Fruit fly (Drosophila melanogaster) whole organism, embryonic: Measurements from ENCODE around the gene Snm1.
A peak's percentile ranks its signal among the peaks of the same experiment; 100 is the strongest.

Experiments
- Antp ChIP-seq: fragments of 200-800 bp; sonication (Bioruptor generic); optimal IDR thresholded peaks from 3 replicates; lab custom pipeline; 2016; ENCODE audit warnings: missing biosample characterization, missing genetic modification characterization
- BEAF-32 ChIP-seq: fragments of 200-800 bp; sonication (Bioruptor generic); optimal IDR thresholded peaks from 3 replicates; lab custom pipeline; 2017; ENCODE audit warnings: missing biosample characterization, missing genetic modification characterization, mild to moderate bottlenecking, moderate library complexity, missing genetic modification reagents
- CG10321 ChIP-seq: fragments of 200-800 bp; sonication (Bioruptor generic); IDR thresholded peaks from 2 replicates; pipeline ENCODE4 v1.3.6; 2022; ENCODE audit warnings: missing biosample characterization, missing genetic modification characterization
- CG10543 ChIP-seq: fragments of 200-800 bp; sonication (Bioruptor generic); optimal IDR thresholded peaks from 3 replicates; lab custom pipeline; 2017; ENCODE audit warnings: missing biosample characterization, mild to moderate bottlenecking, missing genetic modification characterization, moderate library complexity
- CG11247 ChIP-seq: fragments of 200-800 bp; sonication (Bioruptor generic); IDR thresholded peaks from 2 replicates; pipeline ENCODE4 v1.3.6; 2022; ENCODE audit warnings: missing biosample characterization, missing genetic modification characterization
- CG11504 ChIP-seq: fragments of 200-800 bp; sonication (Bioruptor generic); optimal IDR thresholded peaks from 3 replicates; lab custom pipeline; 2019; ENCODE audit warnings: missing biosample characterization, mild to moderate bottlenecking, missing genetic modification characterization, moderate library complexity
- CG14050 ChIP-seq: fragments of 200-800 bp; sonication (Bioruptor generic); IDR thresholded peaks from 3 replicates; pipeline ENCODE4 v1.3.6; 2022; ENCODE audit warnings: missing biosample characterization, missing genetic modification characterization
- CG15269 ChIP-seq: fragments of 200-800 bp; sonication (Bioruptor generic); optimal IDR thresholded peaks from 2 replicates; lab custom pipeline; 2018; ENCODE audit warnings: missing biosample characterization, mild to moderate bottlenecking, missing genetic modification characterization, moderate library complexity
- CG1529 ChIP-seq: fragments of 200-800 bp; sonication (Bioruptor generic); optimal IDR thresholded peaks from 3 replicates; lab custom pipeline; 2018; ENCODE audit warnings: missing biosample characterization, missing genetic modification characterization
- CG16863 ChIP-seq: fragments of 200-800 bp; sonication (Bioruptor generic); optimal IDR thresholded peaks from 3 replicates; lab custom pipeline; 2016; ENCODE audit warnings: missing biosample characterization, missing genetic modification characterization
- CG17186 ChIP-seq: fragments of 200-800 bp; sonication (Bioruptor generic); optimal IDR thresholded peaks from 3 replicates; lab custom pipeline; 2017; ENCODE audit warnings: missing biosample characterization, missing genetic modification reagents, missing genetic modification characterization
- CG17568 ChIP-seq: fragments of 200-800 bp; sonication (Bioruptor generic); optimal IDR thresholded peaks from 2 replicates; lab custom pipeline; 2018; ENCODE audit warnings: missing biosample characterization, mild to moderate bottlenecking, missing genetic modification characterization, moderate library complexity
- CG17912 ChIP-seq: fragments of 200-800 bp; sonication (Bioruptor generic); optimal IDR thresholded peaks from 2 replicates; lab custom pipeline; 2018; ENCODE audit warnings: missing biosample characterization, mild to moderate bottlenecking, missing genetic modification characterization
- CG1792 ChIP-seq: fragments of 200-800 bp; sonication (Bioruptor generic); optimal IDR thresholded peaks from 2 replicates; lab custom pipeline; 2016; ENCODE audit warnings: missing biosample characterization, missing genetic modification characterization
- CG2199 ChIP-seq: fragments of 200-800 bp; sonication (Bioruptor generic); IDR thresholded peaks from 3 replicates; pipeline ENCODE4 v1.3.6; 2022; ENCODE audit warnings: missing biosample characterization, missing genetic modification characterization
- CG2678 ChIP-seq: fragments of 200-800 bp; sonication (Bioruptor generic); optimal IDR thresholded peaks from 3 replicates; lab custom pipeline; 2019; ENCODE audit warnings: missing biosample characterization, mild to moderate bottlenecking, missing genetic modification characterization, moderate library complexity
- CG30431 ChIP-seq: fragments of 200-800 bp; sonication (Bioruptor generic); optimal IDR thresholded peaks from 2 replicates; lab custom pipeline; 2017; ENCODE audit warnings: missing biosample characterization, missing genetic modification characterization
- CG4404 ChIP-seq: fragments of 200-800 bp; sonication (Bioruptor generic); IDR thresholded peaks from 2 replicates; pipeline ENCODE4 v1.3.6; 2022; ENCODE audit warnings: missing biosample characterization, missing genetic modification characterization
- CG4617 ChIP-seq: fragments of 200-800 bp; sonication (Bioruptor generic); optimal IDR thresholded peaks from 3 replicates; lab custom pipeline; 2016; ENCODE audit warnings: missing biosample characterization, missing genetic modification characterization, borderline replicate concordance
- CG4854 ChIP-seq: fragments of 200-800 bp; sonication (Bioruptor generic); optimal IDR thresholded peaks from 2 replicates; lab custom pipeline; 2016; ENCODE audit warnings: missing biosample characterization, missing genetic modification characterization, inconsistent platforms
- CG5953 ChIP-seq: fragments of 200-800 bp; sonication (Bioruptor generic); IDR thresholded peaks from 2 replicates; pipeline ENCODE4 v1.3.6; 2022; ENCODE audit warnings: missing biosample characterization, missing genetic modification characterization
- CG6791 ChIP-seq: fragments of 200-800 bp; sonication (Bioruptor generic); IDR thresholded peaks from 3 replicates; pipeline ENCODE4 v1.3.6; 2022; ENCODE audit warnings: missing biosample characterization, missing genetic modification characterization; ENCODE audit not compliant: partially characterized antibody
- CG6813 ChIP-seq: fragments of 200-800 bp; sonication (Bioruptor generic); optimal IDR thresholded peaks from 2 replicates; lab custom pipeline; 2017; ENCODE audit warnings: missing biosample characterization, missing genetic modification characterization, mild to moderate bottlenecking, moderate library complexity, missing genetic modification reagents
- CG7556 ChIP-seq: fragments of 200-800 bp; sonication (Bioruptor generic); optimal IDR thresholded peaks from 2 replicates; lab custom pipeline; 2017; ENCODE audit warnings: missing biosample characterization, mild to moderate bottlenecking, missing genetic modification characterization
- CG7786 ChIP-seq: fragments of 200-800 bp; sonication (Bioruptor generic); optimal IDR thresholded peaks from 2 replicates; lab custom pipeline; 2016; ENCODE audit warnings: missing biosample characterization, missing genetic modification characterization
- CG7987 ChIP-seq: fragments of 200-800 bp; sonication (Bioruptor generic); optimal IDR thresholded peaks from 2 replicates; lab custom pipeline; 2018; ENCODE audit warnings: missing biosample characterization, mild to moderate bottlenecking, missing genetic modification characterization, moderate library complexity
- CG8388 ChIP-seq: fragments of 200-800 bp; sonication (Bioruptor generic); optimal IDR thresholded peaks from 2 replicates; lab custom pipeline; 2019; ENCODE audit warnings: missing biosample characterization, mild to moderate bottlenecking, missing genetic modification characterization, moderate library complexity
- Dad ChIP-seq: fragments of 200-800 bp; sonication (Bioruptor generic); optimal IDR thresholded peaks from 3 replicates; lab custom pipeline; 2016; ENCODE audit warnings: missing biosample characterization, missing genetic modification characterization
- Dek ChIP-seq: fragments of 200-800 bp; sonication (Bioruptor generic); optimal IDR thresholded peaks from 3 replicates; lab custom pipeline; 2019; ENCODE audit warnings: missing biosample characterization, mild to moderate bottlenecking, missing genetic modification characterization, moderate library complexity
- Dfd ChIP-seq, 2 experiments: fragments of >200 bp; optimal IDR thresholded peaks; 2 replicates each; lab custom pipeline; 2017; ENCODE audit warnings: missing biosample characterization in 2 of 2, missing genetic modification characterization in 2 of 2
- Fer3 ChIP-seq: fragments of 200-800 bp; sonication (Bioruptor generic); optimal IDR thresholded peaks from 2 replicates; lab custom pipeline; 2018; ENCODE audit warnings: missing biosample characterization, mild to moderate bottlenecking, missing genetic modification characterization, moderate library complexity
- H2.0 ChIP-seq: fragments of 200-800 bp; sonication (Bioruptor generic); IDR thresholded peaks from 2 replicates; pipeline ENCODE4 v1.3.6; 2022; ENCODE audit warnings: missing biosample characterization, missing genetic modification characterization
- HmgD ChIP-seq: fragments of 200-800 bp; sonication (Bioruptor generic); optimal IDR thresholded peaks from 3 replicates; lab custom pipeline; 2016; ENCODE audit warnings: missing biosample characterization, missing genetic modification characterization
- Med ChIP-seq: fragments of 200-800 bp; sonication (Bioruptor generic); peaks from one replicate; lab custom pipeline; 2016; ENCODE audit warnings: missing biosample characterization, missing genetic modification characterization, mild to moderate bottlenecking, inconsistent platforms, moderate library complexity
- Mrtf ChIP-seq: fragments of 200-800 bp; sonication (Bioruptor generic); IDR thresholded peaks from 3 replicates; pipeline ENCODE4 v1.3.6; 2022; ENCODE audit warnings: missing biosample characterization, missing genetic modification characterization
- NC2β ChIP-seq: fragments of 200-800 bp; sonication (Bioruptor generic); optimal IDR thresholded peaks from 2 replicates; lab custom pipeline; 2016; ENCODE audit warnings: missing biosample characterization, missing genetic modification characterization
- Sry-δ ChIP-seq: fragments of 200-800 bp; sonication (Bioruptor generic); optimal IDR thresholded peaks from 2 replicates; lab custom pipeline; 2016; ENCODE audit warnings: missing biosample characterization, missing genetic modification characterization
- cato ChIP-seq: fragments of 200-800 bp; sonication (Bioruptor generic); optimal IDR thresholded peaks from 2 replicates; lab custom pipeline; 2016; ENCODE audit warnings: missing biosample characterization, missing genetic modification characterization, borderline replicate concordance
- fd102C ChIP-seq: fragments of 200-800 bp; sonication (Bioruptor generic); optimal IDR thresholded peaks from 2 replicates; lab custom pipeline; 2018; ENCODE audit warnings: missing biosample characterization, mild to moderate bottlenecking, missing genetic modification characterization, moderate library complexity
- fu2 ChIP-seq: fragments of 200-800 bp; sonication (Bioruptor generic); optimal IDR thresholded peaks from 2 replicates; lab custom pipeline; 2016; ENCODE audit warnings: missing biosample characterization, missing genetic modification characterization
- hb ChIP-seq: fragments of 200-800 bp; sonication (Bioruptor generic); IDR thresholded peaks from 3 replicates; pipeline ENCODE4 v1.3.6; 2022; ENCODE audit warnings: missing biosample characterization, missing genetic modification characterization; ENCODE audit not compliant: partially characterized antibody
- her ChIP-seq: fragments of 200-800 bp; sonication (Bioruptor generic); optimal IDR thresholded peaks from 2 replicates; lab custom pipeline; 2016; ENCODE audit warnings: missing biosample characterization, missing genetic modification characterization
- hth ChIP-seq: fragments of >200 bp; optimal IDR thresholded peaks from 2 replicates; lab custom pipeline; 2017; ENCODE audit warnings: inconsistent platforms
- lola ChIP-seq, 3 experiments: fragments of >200 bp in 2 of 3; fragments of 200-800 bp in 1 of 3; sonication (Bioruptor generic) in 1 of 3; optimal IDR thresholded peaks; 2 replicates each; lab custom pipeline; 2017 to 2019; ENCODE audit warnings: missing biosample characterization in 3 of 3, missing genetic modification characterization in 3 of 3, mild to moderate bottlenecking in 1 of 3, moderate library complexity in 1 of 3
- nmo ChIP-seq: fragments of 200-800 bp; sonication (Bioruptor generic); optimal IDR thresholded peaks from 2 replicates; lab custom pipeline; 2018; ENCODE audit warnings: missing biosample characterization, mild to moderate bottlenecking, missing genetic modification characterization, moderate library complexity
- ranshi ChIP-seq: fragments of 200-800 bp; sonication (Bioruptor generic); IDR thresholded peaks from 2 replicates; pipeline ENCODE4 v1.3.6; 2022; ENCODE audit warnings: missing biosample characterization, missing genetic modification characterization
- rib ChIP-seq: fragments of 200-800 bp; sonication (Bioruptor generic); IDR thresholded peaks from 2 replicates; pipeline ENCODE4 v1.3.6; 2022; ENCODE audit warnings: missing biosample characterization, missing genetic modification characterization
- scrt ChIP-seq: fragments of 200-800 bp; sonication (Bioruptor generic); optimal IDR thresholded peaks from 2 replicates; lab custom pipeline; 2018; ENCODE audit warnings: missing biosample characterization, mild to moderate bottlenecking, missing genetic modification characterization, moderate library complexity
- slbo ChIP-seq: fragments of 200-800 bp; sonication (Bioruptor generic); IDR thresholded peaks from 2 replicates; pipeline ENCODE4 v1.3.6; 2022; ENCODE audit warnings: missing biosample characterization, missing genetic modification characterization
- sob ChIP-seq: fragments of 200-800 bp; sonication (Bioruptor generic); IDR thresholded peaks from 2 replicates; pipeline ENCODE4 v1.3.6; 2022; ENCODE audit warnings: missing biosample characterization, missing genetic modification characterization
- wor ChIP-seq: fragments of 200-800 bp; sonication (Bioruptor generic); IDR thresholded peaks from 2 replicates; pipeline ENCODE4 v1.3.6; 2022; ENCODE audit warnings: missing biosample characterization, missing genetic modification characterization

Snm1 gene

DNA sequence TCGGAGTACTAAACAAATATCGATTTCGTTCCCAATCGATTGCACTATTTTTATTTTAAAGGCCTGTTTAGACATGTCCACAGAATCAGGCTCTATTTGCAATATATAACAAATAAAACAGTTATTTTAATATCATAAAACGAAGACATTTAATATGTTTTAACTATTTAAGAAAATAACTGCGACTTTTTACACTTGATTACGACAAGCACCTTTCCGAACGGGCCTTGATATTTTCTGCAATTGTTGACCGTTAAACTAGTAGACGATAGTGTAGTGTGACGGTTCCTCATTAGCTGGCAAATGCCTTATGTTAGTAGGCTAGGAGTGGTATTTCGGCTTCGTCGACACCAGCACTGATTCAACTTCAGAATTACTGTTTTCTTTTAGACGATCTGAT lies 13.7 kb downstream of the Snm1 start, which contains the start of the genes CG2931 and Rheb (continued):
- no peak for TF ChIP-seq CG14050 (GFP tag; lab: Robert Waterston, UW)
- peak; percentile 30 for TF ChIP-seq CG16863 (GFP tag; lab: Kevin White, UChicago)
- TF ChIP-seq CG6813 (GFP tag; lab: Kevin White, UChicago), result no peak
- TF ChIP-seq H2.0 (GFP tag; lab: Robert Waterston, UW), result peak; percentile 49; the same call in 1 of the 2 replicates
- peak; percentile 84 for TF ChIP-seq nmo (GFP tag; lab: Kevin White, UChicago)
- peak; percentile 47 for TF ChIP-seq CG11247 (GFP tag; lab: Robert Waterston, UW)
- TF ChIP-seq CG11504 (tag; lab: Kevin White, UChicago), result no peak
- TF ChIP-seq CG2199, result 0 out of 3 replicates have a peak, but pooled peaks have one; percentile 12
- no peak for TF ChIP-seq Mrtf (GFP tag; lab: Robert Waterston, UW)
- no peak for TF ChIP-seq CG10321 (GFP tag; lab: Robert Waterston, UW)
- peak; percentile 43 for TF ChIP-seq Dad (GFP tag; lab: Kevin White, UChicago)
- TF ChIP-seq CG7556, result peak; percentile 20
- TF ChIP-seq CG4404 (GFP tag; lab: Robert Waterston, UW), result no peak
- TF ChIP-seq CG5953, result no peak; the same call in 1 of the 2 replicates
- TF ChIP-seq CG8388, result peak; percentile 56
- peak; percentile 69 for TF ChIP-seq CG17186
- peak; percentile 65 for TF ChIP-seq CG2678
- peak; percentile 59; the same call in 2 of the 3 replicates for TF ChIP-seq hb
- TF ChIP-seq CG1529 (GFP tag; lab: Kevin White, UChicago), result peak; percentile 4
- no peak for TF ChIP-seq cato (GFP tag; lab: Kevin White, UChicago)
- peak; percentile 38 for TF ChIP-seq NC2β
- peak; percentile 68 for TF ChIP-seq CG15269 (tag; lab: Kevin White, UChicago)
- TF ChIP-seq CG4617, result peak; percentile 87
- peak; percentile 81 for TF ChIP-seq slbo (GFP tag; lab: Robert Waterston, UW)
- no peak for TF ChIP-seq fd102C (GFP tag; lab: Kevin White, UChicago)
- peak; percentile 91 for TF ChIP-seq BEAF-32 (GFP tag; lab: Kevin White, UChicago)
- peak; percentile 28 for TF ChIP-seq Antp
- TF ChIP-seq CG4854, result peak; percentile 27
- TF ChIP-seq scrt, result no peak
- no peak for TF ChIP-seq HmgD (GFP tag; lab: Kevin White, UChicago)
- TF ChIP-seq lola (GFP tag; optimal IDR thresholded peaks at IDR 0.05; lab: Kevin White, UChicago), result peak in 1 of 3 experiments; percentile 49
- TF ChIP-seq Dfd (GFP tag; optimal IDR thresholded peaks at IDR 0.05; lab: Kevin White, UChicago), result no peak
- no peak for TF ChIP-seq CG30431 (GFP tag; lab: Kevin White, UChicago)
- peak; percentile 63 for TF ChIP-seq Fer3 (tag; lab: Kevin White, UChicago)
- no peak for TF ChIP-seq CG17912 (GFP tag; lab: Kevin White, UChicago)
- TF ChIP-seq CG17568 (GFP tag; lab: Kevin White, UChicago), result no peak
- 0 out of 2 replicates have a peak, but pooled peaks have one; percentile 51 for TF ChIP-seq ranshi (GFP tag; lab: Robert Waterston, UW)
- peak; percentile 49 for TF ChIP-seq CG10543
- TF ChIP-seq CG1792 (GFP tag; lab: Kevin White, UChicago), result no peak
- TF ChIP-seq CG7987 (GFP tag; lab: Kevin White, UChicago), result peak; percentile 16
- peak; percentile 36 for TF ChIP-seq Dek
- TF ChIP-seq Sry-δ, result peak; percentile 80
- TF ChIP-seq CG6791 (GFP tag; lab: Robert Waterston, UW), result peak; percentile 60
- peak; percentile 19 for TF ChIP-seq CG7786 (GFP tag; lab: Kevin White, UChicago)
- no peak for TF ChIP-seq her (GFP tag; lab: Kevin White, UChicago)
- TF ChIP-seq fu2, result peak; percentile 26
- TF ChIP-seq rib (GFP tag; lab: Robert Waterston, UW), result no peak
- peak; percentile 70 for TF ChIP-seq sob (GFP tag; lab: Robert Waterston, UW)
- peak; percentile 92 for TF ChIP-seq Med
- no peak for TF ChIP-seq hth (lab: Kevin White, UChicago)
- TF ChIP-seq wor, result no peak
